Fruit fly (Drosophila melanogaster) whole organism, embryonic: ENCODE measurements around the gene P5CDh1.

Experiments used
- Abd-B ChIP-seq: fragments of 200-800 bp; sonication (Bioruptor generic); optimal IDR thresholded peaks from 2 replicates; lab custom pipeline; 2018; ENCODE audit warnings: missing biosample characterization, mild to moderate bottlenecking, missing genetic modification characterization, moderate library complexity
- CG16863 ChIP-seq: fragments of 200-800 bp; sonication (Bioruptor generic); optimal IDR thresholded peaks from 3 replicates; lab custom pipeline; 2016; ENCODE audit warnings: missing biosample characterization, missing genetic modification characterization
- CG32532 ChIP-seq: fragments of 200-800 bp; sonication (Bioruptor generic); IDR thresholded peaks from 2 replicates; pipeline ENCODE4 v1.3.6; 2022; ENCODE audit warnings: missing biosample characterization, missing genetic modification characterization
- CG33557 ChIP-seq: fragments of 200-800 bp; sonication (Bioruptor generic); optimal IDR thresholded peaks from 2 replicates; lab custom pipeline; 2019; ENCODE audit warnings: missing biosample characterization, mild to moderate bottlenecking, missing genetic modification characterization, moderate library complexity
- CG6254 ChIP-seq: fragments of 200-800 bp; sonication (Bioruptor generic); optimal IDR thresholded peaks from 3 replicates; lab custom pipeline; 2017; ENCODE audit warnings: mild to moderate bottlenecking, missing biosample characterization, missing genetic modification reagents, missing genetic modification characterization
- CG7271 ChIP-seq: fragments of 200-800 bp; sonication (Bioruptor generic); optimal IDR thresholded peaks from 2 replicates; lab custom pipeline; 2018; ENCODE audit warnings: missing biosample characterization, mild to moderate bottlenecking, missing genetic modification characterization, moderate library complexity
- Elba2 ChIP-seq: fragments of 200-800 bp; sonication (Bioruptor generic); optimal IDR thresholded peaks from 3 replicates; lab custom pipeline; 2016; ENCODE audit warnings: missing biosample characterization, missing genetic modification characterization
- PHDP ChIP-seq: fragments of 200-800 bp; sonication (Bioruptor generic); optimal IDR thresholded peaks from 3 replicates; lab custom pipeline; 2018; ENCODE audit warnings: missing biosample characterization, mild to moderate bottlenecking, missing genetic modification characterization, moderate library complexity
- dmrt99B ChIP-seq: fragments of 200-800 bp; sonication (Bioruptor generic); optimal IDR thresholded peaks from 2 replicates; lab custom pipeline; 2018; ENCODE audit warnings: missing biosample characterization, mild to moderate bottlenecking, missing genetic modification characterization, moderate library complexity

DNA sequence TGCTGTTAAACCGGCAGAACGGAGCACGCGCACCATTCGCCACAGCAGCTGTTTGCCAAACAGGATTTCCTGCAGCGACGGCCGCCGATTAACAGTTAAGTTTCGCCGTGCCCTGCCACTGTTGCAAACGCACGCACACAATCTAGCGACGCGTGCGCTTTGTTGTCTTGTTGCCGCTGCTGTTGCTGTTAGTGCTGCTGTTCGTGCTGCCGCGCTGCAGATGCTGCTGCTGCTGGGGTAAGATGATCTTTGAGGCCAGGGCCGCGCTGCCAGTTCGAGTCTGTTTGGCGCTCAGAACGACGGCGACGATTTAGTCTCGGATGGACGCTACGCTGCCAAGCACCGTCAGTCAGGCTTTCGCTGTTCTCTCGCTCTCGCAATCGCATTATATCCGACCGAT, 32.6 kb downstream of the P5CDh1 start, which contains the start of gene eg:
- TF ChIP-seq CG33557 (GFP tag; lab: Kevin White, UChicago) (no peak), CG6254 (GFP tag; lab: Kevin White, UChicago) (no peak), CG16863 (GFP tag; lab: Kevin White, UChicago) (no peak), PHDP (tag; lab: Kevin White, UChicago) (no peak), dmrt99B (tag; lab: Kevin White, UChicago) (no peak), Elba2 (no peak), Abd-B (GFP tag; lab: Kevin White, UChicago) (no peak), CG7271 (no peak), CG32532 (GFP tag; lab: Robert Waterston, UW) (no peak)
